Worm (Caenorhabditis elegans) whole organism, L3 larva: ENCODE results near the gene W09C2.10.

Experiments used
- R02D3.7 ChIP-seq: fragments of 150-350 bp; optimal IDR thresholded peaks from 2 replicates; lab custom pipeline; 2014; ENCODE audit warnings: missing biosample characterization, missing genetic modification characterization
- ZK546.5 ChIP-seq: sonication (generic microtip); optimal IDR thresholded peaks from 2 replicates; lab custom pipeline; 2017; ENCODE audit warnings: missing biosample characterization, missing genetic modification characterization
- aly-2 ChIP-seq: fragments of 150-350 bp; optimal IDR thresholded peaks from 2 replicates; lab custom pipeline; 2014; ENCODE audit warnings: missing biosample characterization, missing genetic modification characterization
- ama-1 ChIP-seq: fragments of 150-350 bp; optimal IDR thresholded peaks from 2 replicates; lab custom pipeline; 2018
- ceh-16 ChIP-seq: sonication (generic microtip); optimal IDR thresholded peaks from 2 replicates; lab custom pipeline; 2017; ENCODE audit warnings: missing biosample characterization, missing genetic modification characterization
- ceh-28 ChIP-seq: fragments of 150-350 bp; optimal IDR thresholded peaks from 2 replicates; lab custom pipeline; 2014; ENCODE audit warnings: missing biosample characterization, missing genetic modification reagents, missing genetic modification characterization
- ceh-82 ChIP-seq: fragments of 150-350 bp; optimal IDR thresholded peaks from 2 replicates; lab custom pipeline; 2014; ENCODE audit warnings: missing biosample characterization, missing genetic modification characterization
- ceh-9 ChIP-seq: sonication (generic microtip); optimal IDR thresholded peaks from 2 replicates; lab custom pipeline; 2018; ENCODE audit warnings: missing biosample characterization, missing genetic modification characterization
- daf-12 ChIP-seq: fragments of 150-350 bp; optimal IDR thresholded peaks from 2 replicates; lab custom pipeline; 2014; ENCODE audit warnings: missing biosample characterization, missing genetic modification reagents, missing genetic modification characterization
- egl-27 ChIP-seq: sonication (generic microtip); optimal IDR thresholded peaks from 4 replicates; lab custom pipeline; 2017; ENCODE audit warnings: missing biosample characterization, missing genetic modification reagents, missing genetic modification characterization
- egl-5 ChIP-seq: fragments of 150-350 bp; optimal IDR thresholded peaks from 2 replicates; lab custom pipeline; 2017; ENCODE audit warnings: missing biosample characterization, missing genetic modification reagents, missing genetic modification characterization, inconsistent platforms
- elt-1 ChIP-seq: fragments of 150-350 bp; optimal IDR thresholded peaks from 2 replicates; lab custom pipeline; 2014; ENCODE audit warnings: missing biosample characterization, missing genetic modification characterization
- elt-2 ChIP-seq: sonication (generic microtip); optimal IDR thresholded peaks from 2 replicates; lab custom pipeline; 2016; ENCODE audit warnings: missing genetic modification reagents, mild to moderate bottlenecking, missing genetic modification characterization, missing compliant biosample characterization
- elt-3 ChIP-seq, 3 experiments: fragments of 150-350 bp in 1 of 3; sonication (generic microtip) in 2 of 3; optimal IDR thresholded peaks; 2 replicates in 2 of 3; 4 replicates in 1 of 3; lab custom pipeline; 2014 to 2017; ENCODE audit warnings: missing biosample characterization in 3 of 3, missing genetic modification characterization in 3 of 3
- eor-1 ChIP-seq, 2 experiments: fragments of 150-350 bp; optimal IDR thresholded peaks; 2 replicates each; lab custom pipeline; 2014 to 2018; ENCODE audit warnings: missing biosample characterization in 2 of 2, missing genetic modification characterization in 2 of 2
- fkh-10 ChIP-seq: sonication (generic microtip); optimal IDR thresholded peaks from 2 replicates; lab custom pipeline; 2017; ENCODE audit warnings: missing biosample characterization, missing genetic modification reagents, missing genetic modification characterization
- fkh-2 ChIP-seq: fragments of 150-350 bp; optimal IDR thresholded peaks from 2 replicates; lab custom pipeline; 2014; ENCODE audit warnings: missing biosample characterization, missing genetic modification reagents, missing genetic modification characterization
- fos-1 ChIP-seq: fragments of 150-350 bp; optimal IDR thresholded peaks from 2 replicates; lab custom pipeline; 2014; ENCODE audit warnings: missing biosample characterization, missing genetic modification characterization
- hmg-11 ChIP-seq: sonication (generic microtip); optimal IDR thresholded peaks from 2 replicates; lab custom pipeline; 2016; ENCODE audit warnings: missing genetic modification characterization, missing compliant biosample characterization
- jun-1 ChIP-seq: fragments of 150-350 bp; optimal IDR thresholded peaks from 2 replicates; lab custom pipeline; 2014; ENCODE audit warnings: missing biosample characterization, missing genetic modification reagents, missing genetic modification characterization
- lin-15B ChIP-seq: fragments of 150-350 bp; optimal IDR thresholded peaks from 2 replicates; lab custom pipeline; 2014; ENCODE audit warnings: missing biosample characterization, missing genetic modification characterization
- lin-39 ChIP-seq: fragments of 150-350 bp; optimal IDR thresholded peaks from 2 replicates; lab custom pipeline; 2018; ENCODE audit warnings: missing biosample characterization, missing genetic modification reagents, missing genetic modification characterization
- lsy-12 ChIP-seq: sonication (generic microtip); optimal IDR thresholded peaks from 2 replicates; lab custom pipeline; 2016; ENCODE audit warnings: mild to moderate bottlenecking, missing genetic modification characterization, missing compliant biosample characterization
- mdl-1 ChIP-seq: fragments of 150-350 bp; optimal IDR thresholded peaks from 2 replicates; lab custom pipeline; 2014; ENCODE audit warnings: missing biosample characterization, missing genetic modification characterization
- mml-1 ChIP-seq: fragments of 150-350 bp; sonication (generic microtip); optimal IDR thresholded peaks from 3 replicates; lab custom pipeline; 2014; ENCODE audit warnings: missing biosample characterization, missing genetic modification characterization
- nfya-1 ChIP-seq: sonication (generic microtip); optimal IDR thresholded peaks from 2 replicates; lab custom pipeline; 2017; ENCODE audit warnings: missing genetic modification characterization, mild to moderate bottlenecking, missing compliant biosample characterization, antibody characterized with exemption, moderate library complexity; ENCODE audit not compliant: insufficient read depth
- nhr-11 ChIP-seq: fragments of 150-350 bp; optimal IDR thresholded peaks from 2 replicates; lab custom pipeline; 2014; ENCODE audit warnings: missing biosample characterization, missing genetic modification characterization
- nhr-12 ChIP-seq: fragments of 150-350 bp; optimal IDR thresholded peaks from 2 replicates; lab custom pipeline; 2014; ENCODE audit warnings: missing biosample characterization, missing genetic modification characterization
- nhr-23 ChIP-seq: fragments of 150-350 bp; optimal IDR thresholded peaks from 2 replicates; lab custom pipeline; 2014; ENCODE audit warnings: missing biosample characterization, missing genetic modification reagents, missing genetic modification characterization
- nhr-237 ChIP-seq: fragments of 150-350 bp; optimal IDR thresholded peaks from 2 replicates; lab custom pipeline; 2014; ENCODE audit warnings: missing biosample characterization, missing genetic modification characterization
- nhr-25 ChIP-seq: sonication (generic microtip); optimal IDR thresholded peaks from 2 replicates; lab custom pipeline; 2017; ENCODE audit warnings: missing biosample characterization, missing genetic modification characterization
- nhr-28 ChIP-seq: fragments of 150-350 bp; optimal IDR thresholded peaks from 2 replicates; lab custom pipeline; 2014; ENCODE audit warnings: missing biosample characterization, missing genetic modification characterization
- nhr-43 ChIP-seq: sonication (generic microtip); optimal IDR thresholded peaks from 2 replicates; lab custom pipeline; 2016; ENCODE audit warnings: mild to moderate bottlenecking, missing genetic modification characterization, missing compliant biosample characterization; ENCODE audit not compliant: poor library complexity, severe bottlenecking
- nhr-67 ChIP-seq: fragments of 150-350 bp; optimal IDR thresholded peaks from 2 replicates; lab custom pipeline; 2014; ENCODE audit warnings: missing biosample characterization, missing genetic modification characterization
- nhr-76 ChIP-seq: fragments of 150-350 bp; sonication (generic microtip); optimal IDR thresholded peaks from 5 replicates; lab custom pipeline; 2014; ENCODE audit warnings: missing biosample characterization, missing genetic modification characterization
- nhr-77 ChIP-seq: fragments of 150-350 bp; optimal IDR thresholded peaks from 2 replicates; lab custom pipeline; 2014; ENCODE audit warnings: missing biosample characterization, missing genetic modification characterization
- pha-4 ChIP-seq: fragments of 150-350 bp; optimal IDR thresholded peaks from 2 replicates; lab custom pipeline; 2014; ENCODE audit warnings: missing biosample characterization, missing genetic modification reagents, missing genetic modification characterization
- pqm-1 ChIP-seq: fragments of 150-350 bp; optimal IDR thresholded peaks from 2 replicates; lab custom pipeline; 2017; ENCODE audit warnings: missing biosample characterization, missing genetic modification characterization, inconsistent platforms
- sea-2 ChIP-seq: fragments of 150-350 bp; sonication (generic microtip); optimal IDR thresholded peaks from 4 replicates; lab custom pipeline; 2014; ENCODE audit warnings: missing biosample characterization, missing genetic modification reagents, missing genetic modification characterization
- skn-1 ChIP-seq: fragments of 150-350 bp; optimal IDR thresholded peaks from 2 replicates; lab custom pipeline; 2014; ENCODE audit warnings: missing biosample characterization, missing genetic modification characterization
- snpc-4 ChIP-seq: fragments of 150-350 bp; optimal IDR thresholded peaks from 2 replicates; lab custom pipeline; 2014; ENCODE audit warnings: missing biosample characterization, missing genetic modification characterization
- tbx-2 ChIP-seq: sonication (generic microtip); optimal IDR thresholded peaks from 2 replicates; lab custom pipeline; 2016; ENCODE audit warnings: mild to moderate bottlenecking, missing genetic modification characterization, missing compliant biosample characterization
- unc-39 ChIP-seq: sonication (generic microtip); optimal IDR thresholded peaks from 4 replicates; lab custom pipeline; 2017; ENCODE audit warnings: missing biosample characterization, missing genetic modification characterization
- unc-62 ChIP-seq: fragments of 150-350 bp; sonication (generic microtip); optimal IDR thresholded peaks from 4 replicates; lab custom pipeline; 2014; ENCODE audit warnings: missing biosample characterization, missing genetic modification reagents, missing genetic modification characterization
- zag-1 ChIP-seq: fragments of 150-350 bp; optimal IDR thresholded peaks from 2 replicates; lab custom pipeline; 2014; ENCODE audit warnings: missing biosample characterization, missing genetic modification characterization
- ztf-11 ChIP-seq: fragments of 150-350 bp; optimal IDR thresholded peaks from 2 replicates; lab custom pipeline; 2014; ENCODE audit warnings: missing biosample characterization, missing genetic modification characterization
- ztf-4 ChIP-seq: fragments of 150-350 bp; optimal IDR thresholded peaks from 2 replicates; lab custom pipeline; 2014; ENCODE audit warnings: missing biosample characterization, missing genetic modification characterization

Gene W09C2.10

ce11 chrIV:9671001-9671652, 46.2 kb upstream of the W09C2.10 start:
- no peak for TF ChIP-seq nhr-23 (tag; lab: Kevin White, UChicago)
- TF ChIP-seq snpc-4, result no peak
- TF ChIP-seq lin-15B (tag; lab: Kevin White, UChicago), result no peak
- no peak for TF ChIP-seq ceh-82
- no peak for TF ChIP-seq nhr-28
- no peak for TF ChIP-seq egl-5 (tag; lab: Kevin White, UChicago)
- TF ChIP-seq elt-2 (tag; lab: Kevin White, UChicago), result peak; percentile 73
- TF ChIP-seq nhr-76 (tag; lab: Kevin White, UChicago), result no peak
- TF ChIP-seq ztf-11 (tag; lab: Kevin White, UChicago), result no peak
- peak; percentile 34 for TF ChIP-seq nhr-25 (tag; lab: Kevin White, UChicago)
- TF ChIP-seq elt-3 (tag; optimal IDR thresholded peaks at IDR 0.05; lab: Kevin White, UChicago), result no peak
- TF ChIP-seq ceh-16 (tag; lab: Kevin White, UChicago), result no peak
- no peak for TF ChIP-seq elt-1
- TF ChIP-seq jun-1, result peak; percentile 62
- TF ChIP-seq aly-2 (tag; lab: Kevin White, UChicago), result no peak
- TF ChIP-seq ceh-28 (tag; lab: Kevin White, UChicago), result no peak
- TF ChIP-seq fkh-2, result no peak
- no peak for TF ChIP-seq nhr-77 (tag; lab: Kevin White, UChicago)
- TF ChIP-seq ama-1 (lab: Kevin White, UChicago), result peak; percentile 41
- TF ChIP-seq pqm-1 (tag; lab: Kevin White, UChicago), result peak; percentile 76
- TF ChIP-seq nfya-1 (tag; lab: Kevin White, UChicago), result peak; percentile 43
- no peak for TF ChIP-seq nhr-237 (tag; lab: Kevin White, UChicago)
- TF ChIP-seq ceh-9 (tag; lab: Kevin White, UChicago), result no peak
- TF ChIP-seq ZK546.5, result no peak
- TF ChIP-seq unc-62, result no peak
- no peak for TF ChIP-seq skn-1 (tag; lab: Kevin White, UChicago)
- no peak for TF ChIP-seq hmg-11 (tag; lab: Kevin White, UChicago)
- no peak for TF ChIP-seq fkh-10 (GFP tag; lab: Kevin White, UChicago)
- no peak for TF ChIP-seq daf-12
- TF ChIP-seq nhr-12 (tag; lab: Kevin White, UChicago), result no peak
- TF ChIP-seq nhr-43, result peak; percentile 11
- no peak for TF ChIP-seq nhr-11 (tag; lab: Kevin White, UChicago)
- no peak for TF ChIP-seq sea-2 (GFP tag; lab: Kevin White, UChicago)
- TF ChIP-seq unc-39 (tag; lab: Kevin White, UChicago), result no peak
- no peak for TF ChIP-seq zag-1 (tag; lab: Kevin White, UChicago)
- TF ChIP-seq lin-39 (tag; lab: Kevin White, UChicago), result no peak
- TF ChIP-seq nhr-67 (tag; lab: Kevin White, UChicago), result no peak
- no peak for TF ChIP-seq R02D3.7
- no peak for TF ChIP-seq tbx-2
- no peak for TF ChIP-seq egl-27 (tag; lab: Kevin White, UChicago)
- peak; percentile 97 for TF ChIP-seq pha-4
- TF ChIP-seq eor-1 (tag; optimal IDR thresholded peaks at IDR 0.05; lab: Kevin White, UChicago), result no peak
- TF ChIP-seq ztf-4, result peak; percentile 34
- TF ChIP-seq mml-1 (tag; lab: Kevin White, UChicago), result no peak
- TF ChIP-seq mdl-1 (tag; lab: Kevin White, UChicago), result peak; percentile 56
- TF ChIP-seq lsy-12, result no peak
- TF ChIP-seq fos-1, result no peak
